Worm (Caenorhabditis elegans): ENCODE measurements around the gene C02F5.12.

Gene C02F5.12

ce11 chrIII:8268296-8268695 lies 25.5 kb upstream of the C02F5.12 start, which contains the start of the genes F09G8.7 and crn-7 (continued):
- TF ChIP-seq pqm-1 (tag; optimal IDR thresholded peaks at IDR 0.05) = no peak
- peak; percentile 15 for TF ChIP-seq lin-15B (tag; optimal IDR thresholded peaks at IDR 0.05)
- TF ChIP-seq pag-3 (tag; optimal IDR thresholded peaks at IDR 0.05; ENCODE audit: borderline replicate concordance, insufficient read depth) = no peak
- peak; percentile 24 for TF ChIP-seq lir-3 (tag; optimal IDR thresholded peaks at IDR 0.05; ENCODE audit: poor library complexity)
- TF ChIP-seq snpc-4 (tag; optimal IDR thresholded peaks at IDR 0.05) = no peak

- TF ChIP-seq C16A3.4 (tag; optimal IDR thresholded peaks at IDR 0.05) (no peak), tbx-2 (tag; optimal IDR thresholded peaks at IDR 0.05) (no peak), blmp-1 (tag; optimal IDR thresholded peaks at IDR 0.05) (peak; percentile 78), lir-3 (tag; optimal IDR thresholded peaks at IDR 0.05; ENCODE audit: poor library complexity) (peak; percentile 30), snu-23 (GFP tag; optimal IDR thresholded peaks at IDR 0.05) (peak; percentile 30), sptf-1 (tag; optimal IDR thresholded peaks at IDR 0.05) (no peak), ceh-8 (GFP tag; optimal IDR thresholded peaks at IDR 0.05) (no peak), nhr-11 (tag; optimal IDR thresholded peaks at IDR 0.05) (no peak), pag-3 (tag; optimal IDR thresholded peaks at IDR 0.05; ENCODE audit: borderline replicate concordance, insufficient read depth) (no peak), skn-1 (tag; optimal IDR thresholded peaks at IDR 0.05) (no peak), elt-3 (tag; optimal IDR thresholded peaks at IDR 0.05) (no peak), isw-1 (GFP tag; IDR thresholded peaks at IDR 0.05) (no peak), lin-14 (GFP tag; optimal IDR thresholded peaks at IDR 0.05) (peak; percentile 38), lin-15B (tag; optimal IDR thresholded peaks at IDR 0.05) (no peak), nhr-237 (tag; optimal IDR thresholded peaks at IDR 0.05) (no peak), lin-35 (GFP tag; optimal IDR thresholded peaks at IDR 0.05) (peak; percentile 27 to 41), nhr-19 (GFP tag; conservative IDR thresholded peaks at IDR 0.05) (no peak), egl-13 (tag; optimal IDR thresholded peaks at IDR 0.05) (no peak), egl-27 (tag; optimal IDR thresholded peaks at IDR 0.05) (no peak), xbp-1 (tag; optimal IDR thresholded peaks at IDR 0.05) (peak; percentile 9), zip-4 (GFP tag; optimal IDR thresholded peaks at IDR 0.05) (no peak), ceh-63 (GFP tag; optimal IDR thresholded peaks at IDR 0.05) (no peak), efl-1 (optimal IDR thresholded peaks at IDR 0.05) (peak; percentile 30 to 36), efl-1 (GFP tag; optimal IDR thresholded peaks at IDR 0.05 in 1 of 2) (peak; percentile 31 to 92), ama-1 (optimal IDR thresholded peaks at IDR 0.05) (no peak), efl-3 (GFP tag; optimal IDR thresholded peaks at IDR 0.05) (no peak), grh-1 (GFP tag; IDR thresholded peaks at IDR 0.05) (no peak), snpc-4 (tag; optimal IDR thresholded peaks at IDR 0.05) (no peak), irx-1 (tag; optimal IDR thresholded peaks at IDR 0.05) (no peak), nhr-47 (tag; optimal IDR thresholded peaks at IDR 0.05) (no peak), lsy-2 (tag; optimal IDR thresholded peaks at IDR 0.05) (peak in 1 of 2 experiments; percentile 60), F16B12.6 (tag; optimal IDR thresholded peaks at IDR 0.05) (no peak), nhr-20 (tag; optimal IDR thresholded peaks at IDR 0.05) (peak; percentile 0), zag-1 (tag; optimal IDR thresholded peaks at IDR 0.05) (no peak), mdl-1 (tag; optimal IDR thresholded peaks at IDR 0.05) (no peak), C34B4.2 (tag; optimal IDR thresholded peaks at IDR 0.05) (no peak), swsn-7 (tag; optimal IDR thresholded peaks at IDR 0.05) (peak; percentile 15), aha-1 (tag; optimal IDR thresholded peaks at IDR 0.05) (no peak), rnt-1 (tag; optimal IDR thresholded peaks at IDR 0.05) (peak; percentile 26), nhr-28 (tag; optimal IDR thresholded peaks at IDR 0.05) (no peak), ceh-90 (tag; optimal IDR thresholded peaks at IDR 0.05) (no peak), sox-4 (tag; optimal IDR thresholded peaks at IDR 0.05) (no peak), nhr-90 (tag; optimal IDR thresholded peaks at IDR 0.05; ENCODE audit: poor library complexity) (no peak), ets-5 (GFP tag; IDR thresholded peaks at IDR 0.05) (no peak), mep-1 (tag; optimal IDR thresholded peaks at IDR 0.05) (no peak), unc-62 (GFP tag; optimal IDR thresholded peaks at IDR 0.05) (no peak), dpl-1 (GFP tag; optimal IDR thresholded peaks at IDR 0.05) (peak; percentile 11 to 64 (median 37)), mef-2 (tag; optimal IDR thresholded peaks at IDR 0.05) (no peak)
These were observed 22.9 kb upstream of the C02F5.12 start, which contains the start of gene mrps-9 for ce11 chrIII:8265753-8266152. mrps-9 (plus strand) TSS chrIII:8266062.
